Worm (Caenorhabditis elegans) whole organism, L1 larva: Measurements from ENCODE around the gene polk-1.

Source experiments
- aha-1 ChIP-seq: fragments of 150-350 bp; optimal IDR thresholded peaks from 2 replicates; lab custom pipeline; 2014; ENCODE audit warnings: missing biosample characterization, missing genetic modification characterization
- alr-1 ChIP-seq: fragments of 200-800 bp; sonication (Bioruptor generic); optimal IDR thresholded peaks from 2 replicates; lab custom pipeline; 2018; ENCODE audit warnings: borderline replicate concordance, mild to moderate bottlenecking, missing genetic modification characterization, missing compliant biosample characterization
- blmp-1 ChIP-seq: fragments of 150-350 bp; optimal IDR thresholded peaks from 2 replicates; lab custom pipeline; 2014; ENCODE audit warnings: missing biosample characterization, missing genetic modification characterization
- ceh-63 ChIP-seq: fragments of 200-800 bp; sonication (Bioruptor generic); optimal IDR thresholded peaks from 2 replicates; lab custom pipeline; 2018; ENCODE audit warnings: mild to moderate bottlenecking, missing genetic modification characterization, missing compliant biosample characterization
- ceh-8 ChIP-seq: fragments of 200-800 bp; sonication (Bioruptor generic); optimal IDR thresholded peaks from 2 replicates; lab custom pipeline; 2018; ENCODE audit warnings: mild to moderate bottlenecking, missing genetic modification characterization, moderate library complexity, missing compliant biosample characterization
- ces-1 ChIP-seq: fragments of 150-350 bp; optimal IDR thresholded peaks from 2 replicates; lab custom pipeline; 2014; ENCODE audit warnings: missing biosample characterization, missing genetic modification reagents, missing genetic modification characterization
- efl-1 ChIP-seq, 4 experiments: fragments of 150-350 bp; optimal IDR thresholded peaks in 3 of 4; peaks in 1 of 4; 1 replicate in 1 of 4; 2 replicates in 3 of 4; lab custom pipeline; 2014; ENCODE audit warnings: missing biosample characterization in 2 of 4, missing genetic modification characterization in 2 of 4, missing genetic modification reagents in 2 of 4
- efl-3 ChIP-seq: fragments of 200-800 bp; sonication (Bioruptor generic); optimal IDR thresholded peaks from 2 replicates; lab custom pipeline; 2018; ENCODE audit warnings: mild to moderate bottlenecking, missing genetic modification characterization, missing compliant biosample characterization
- egl-27 ChIP-seq, 2 experiments: fragments of 150-350 bp in 1 of 2; sonication (generic microtip); optimal IDR thresholded peaks; 3 replicates each; lab custom pipeline; 2017 to 2018; ENCODE audit warnings: missing biosample characterization in 2 of 2, missing genetic modification characterization in 2 of 2, missing genetic modification reagents in 2 of 2
- elt-3 ChIP-seq, 6 experiments: fragments of 150-350 bp in 1 of 6; sonication (generic microtip); optimal IDR thresholded peaks; 2 replicates each; lab custom pipeline; 2017 to 2018; ENCODE audit warnings: missing biosample characterization in 6 of 6, missing genetic modification characterization in 6 of 6, inconsistent platforms in 1 of 6
- fkh-10 ChIP-seq: sonication (generic microtip); optimal IDR thresholded peaks from 2 replicates; lab custom pipeline; 2017; ENCODE audit warnings: missing biosample characterization, missing genetic modification reagents, missing genetic modification characterization
- fos-1 ChIP-seq: fragments of 150-350 bp; optimal IDR thresholded peaks from 2 replicates; lab custom pipeline; 2014; ENCODE audit warnings: missing biosample characterization, missing genetic modification characterization
- jun-1 ChIP-seq: fragments of 150-350 bp; optimal IDR thresholded peaks from 2 replicates; lab custom pipeline; 2014; ENCODE audit warnings: missing biosample characterization, missing genetic modification reagents, missing genetic modification characterization
- lin-13 ChIP-seq: fragments of 150-350 bp; optimal IDR thresholded peaks from 2 replicates; lab custom pipeline; 2014; ENCODE audit warnings: missing biosample characterization, missing genetic modification reagents, missing genetic modification characterization
- lin-14 ChIP-seq: fragments of 200-800 bp; sonication (Bioruptor generic); optimal IDR thresholded peaks from 2 replicates; lab custom pipeline; 2018; ENCODE audit warnings: mild to moderate bottlenecking, missing genetic modification characterization, moderate library complexity, missing compliant biosample characterization
- lin-35 ChIP-seq, 2 experiments: fragments of 150-350 bp; optimal IDR thresholded peaks; 2 replicates each; lab custom pipeline; 2014; ENCODE audit warnings: missing biosample characterization in 2 of 2, missing genetic modification characterization in 2 of 2, missing genetic modification reagents in 2 of 2
- nhr-20 ChIP-seq: sonication (generic microtip); optimal IDR thresholded peaks from 2 replicates; lab custom pipeline; 2016; ENCODE audit warnings: mild to moderate bottlenecking, missing genetic modification characterization, missing compliant biosample characterization
- nhr-76 ChIP-seq: sonication (generic microtip); optimal IDR thresholded peaks from 2 replicates; lab custom pipeline; 2017; ENCODE audit warnings: missing biosample characterization, missing genetic modification characterization
- nhr-84 ChIP-seq: sonication (generic microtip); optimal IDR thresholded peaks from 2 replicates; lab custom pipeline; 2017; ENCODE audit warnings: missing biosample characterization, missing genetic modification characterization
- nhr-85 ChIP-seq: sonication (generic microtip); peaks from one replicate; lab custom pipeline; 2016; ENCODE audit warnings: missing genetic modification characterization, inconsistent platforms, missing compliant biosample characterization
- rnt-1 ChIP-seq: sonication (generic microtip); optimal IDR thresholded peaks from 2 replicates; lab custom pipeline; 2016; ENCODE audit warnings: mild to moderate bottlenecking, missing genetic modification characterization, moderate library complexity, missing compliant biosample characterization
- skn-1 ChIP-seq: fragments of 150-350 bp; optimal IDR thresholded peaks from 2 replicates; lab custom pipeline; 2014; ENCODE audit warnings: missing biosample characterization, missing genetic modification characterization
- snpc-4 ChIP-seq: fragments of 150-350 bp; optimal IDR thresholded peaks from 2 replicates; lab custom pipeline; 2014; ENCODE audit warnings: missing biosample characterization, missing genetic modification characterization
- sox-4 ChIP-seq: sonication (generic microtip); optimal IDR thresholded peaks from 2 replicates; lab custom pipeline; 2016; ENCODE audit warnings: missing genetic modification characterization, missing compliant biosample characterization
- tbx-2 ChIP-seq: sonication (generic microtip); optimal IDR thresholded peaks from 2 replicates; lab custom pipeline; 2016; ENCODE audit warnings: missing genetic modification characterization, missing compliant biosample characterization
- tlp-1 ChIP-seq: fragments of 150-350 bp; optimal IDR thresholded peaks from 2 replicates; lab custom pipeline; 2014; ENCODE audit warnings: missing biosample characterization, missing genetic modification characterization
- unc-86 ChIP-seq: sonication (generic microtip); optimal IDR thresholded peaks from 2 replicates; lab custom pipeline; 2016; ENCODE audit warnings: missing genetic modification characterization, missing compliant biosample characterization
- unc-98 ChIP-seq: fragments of 200-800 bp; sonication (Bioruptor generic); IDR thresholded peaks from 2 replicates; pipeline ENCODE4 v1.3.6; 2022; ENCODE audit warnings: missing genetic modification characterization, missing compliant biosample characterization
- xbp-1 ChIP-seq: sonication (generic microtip); optimal IDR thresholded peaks from 2 replicates; lab custom pipeline; 2016; ENCODE audit warnings: missing genetic modification characterization, missing compliant biosample characterization

polk-1 gene

ce11 chrIII:8589195-8589594, 39.2 kb downstream of the polk-1 start, which contains the start of gene fip-3:
Gene fip-3, minus strand, starts transcription at chrIII:8589488.
- TF ChIP-seq lin-35 (GFP tag; optimal IDR thresholded peaks at IDR 0.05; lab: Kevin White, UChicago): no peak
- TF ChIP-seq unc-98: no peak
- TF ChIP-seq egl-27 (tag; optimal IDR thresholded peaks at IDR 0.05; lab: Kevin White, UChicago): no peak
- TF ChIP-seq efl-3 (GFP tag; lab: Kevin White, UChicago): no peak
- TF ChIP-seq skn-1: no peak
- no peak for TF ChIP-seq jun-1 (tag; lab: Kevin White, UChicago)
- TF ChIP-seq blmp-1: no peak
- no peak for TF ChIP-seq fos-1 (tag; lab: Kevin White, UChicago)
- TF ChIP-seq alr-1: no peak
- TF ChIP-seq snpc-4 (tag; lab: Kevin White, UChicago): no peak
- no peak for TF ChIP-seq unc-86 (tag; lab: Kevin White, UChicago)
- TF ChIP-seq nhr-84 (tag; lab: Kevin White, UChicago): no peak
- no peak for TF ChIP-seq sox-4 (tag; lab: Kevin White, UChicago)
- no peak for TF ChIP-seq lin-14 (GFP tag; lab: Kevin White, UChicago)
- no peak for TF ChIP-seq tbx-2
- TF ChIP-seq, all 84 proteins: peak for 0

DNA sequence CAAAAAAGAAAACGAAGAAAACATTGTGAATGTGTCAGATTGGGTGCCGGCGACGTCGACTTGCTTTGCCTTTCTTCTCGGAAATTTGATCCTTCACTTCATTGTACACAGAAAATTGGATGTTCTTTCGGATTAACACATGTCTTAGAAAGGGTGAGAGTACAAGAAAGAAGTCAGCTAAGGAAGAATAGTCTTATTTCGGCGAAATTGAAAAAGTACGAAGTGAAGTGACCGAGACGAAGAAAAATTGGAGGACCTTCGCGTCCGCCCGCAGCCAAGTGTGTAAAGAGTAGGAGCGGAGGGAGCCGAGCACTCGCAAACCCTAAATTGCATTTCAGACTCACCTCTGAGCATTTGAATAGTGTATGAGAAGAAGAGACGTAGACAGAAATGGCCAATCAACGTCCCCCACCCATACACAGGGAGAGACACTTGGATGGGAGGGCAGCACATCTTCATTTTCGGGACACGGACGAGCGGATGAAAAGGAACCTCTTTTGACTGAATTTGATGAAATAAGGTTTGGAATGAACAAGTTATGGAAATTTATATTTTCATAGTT, 39.7 kb downstream of the polk-1 start, which contains the start of gene glr-1:
glr-1 (minus strand) TSS at position 51 of the 562 bp plus-strand sequence.
- TF ChIP-seq efl-1 (optimal IDR thresholded peaks at IDR 0.05; lab: Kevin White, UChicago) (no peak), efl-1 (GFP tag; optimal IDR thresholded peaks at IDR 0.05 in 1 of 2; lab: Kevin White, UChicago) (peak in 1 of 2 experiments; percentile 43), fkh-10 (GFP tag; lab: Kevin White, UChicago) (peak; percentile 74), lin-14 (GFP tag; lab: Kevin White, UChicago) (peak; percentile 64), nhr-76 (tag; lab: Kevin White, UChicago) (no peak), ces-1 (GFP tag; lab: Kevin White, UChicago) (peak; percentile 71)

- TF ChIP-seq nhr-20 (tag; lab: Kevin White, UChicago): no peak
- TF ChIP-seq tlp-1 (tag; lab: Kevin White, UChicago): no peak
- no peak for TF ChIP-seq xbp-1
Observed at ce11 chrIII:8580802-8581201, 47.6 kb downstream of the polk-1 start, which contains the start of gene doxa-1. Gene doxa-1, plus strand, starts transcription at chrIII:8581102.

DNA sequence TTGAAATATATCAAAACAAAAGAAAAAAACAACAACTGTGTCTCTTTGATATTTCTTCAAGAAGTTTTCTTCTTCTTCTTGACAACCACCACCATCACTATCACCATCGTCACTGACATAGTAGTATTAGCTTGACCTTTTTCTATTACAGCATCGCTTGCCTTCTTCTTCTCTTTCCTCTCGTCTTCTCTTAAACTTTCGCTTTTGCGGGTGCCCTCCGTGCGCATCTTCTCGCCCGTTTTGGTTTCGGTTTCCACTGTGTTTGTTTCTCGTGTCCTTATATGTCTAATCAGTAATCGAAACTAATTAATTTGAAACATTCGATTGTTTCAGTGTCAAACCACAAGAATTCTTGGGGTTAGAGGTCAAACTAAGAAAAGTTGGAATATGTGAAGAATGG, 49.0 kb downstream of the polk-1 start:
- TF ChIP-seq elt-3 (tag; optimal IDR thresholded peaks at IDR 0.05; lab: Kevin White, UChicago) (peak in 1 of 6 experiments; percentile 29), aha-1 (no peak), blmp-1 (peak; percentile 96)

- TF ChIP-seq lin-14 (GFP tag; lab: Kevin White, UChicago): peak; percentile 22
- TF ChIP-seq ceh-63 (GFP tag; lab: Kevin White, UChicago): no peak
- TF ChIP-seq, all 84 proteins: peak for 1
Observed at ce11 chrIII:8578381-8578780, 50.0 kb downstream of the polk-1 start.

- TF ChIP-seq ceh-8 (GFP tag; lab: Kevin White, UChicago) (no peak), nhr-20 (tag; lab: Kevin White, UChicago) (peak; percentile 28), rnt-1 (peak; percentile 0), nhr-85 (tag; lab: Kevin White, UChicago) (peak; percentile 90), lin-14 (GFP tag; lab: Kevin White, UChicago) (peak; percentile 75), lin-13 (GFP tag; lab: Kevin White, UChicago) (no peak)
Observed at ce11 chrIII:8577534-8577933, 50.9 kb downstream of the polk-1 start.
